Fruit fly (Drosophila melanogaster) whole organism, embryonic: ENCODE measurements around the gene Stat92E.

Experiments used
- Atf-2 ChIP-seq: fragments of 200-800 bp; sonication (Bioruptor generic); optimal IDR thresholded peaks from 2 replicates; lab custom pipeline; 2016; ENCODE audit warnings: missing biosample characterization, missing genetic modification characterization
- BEAF-32 ChIP-seq: fragments of 200-800 bp; sonication (Bioruptor generic); optimal IDR thresholded peaks from 3 replicates; lab custom pipeline; 2017; ENCODE audit warnings: missing biosample characterization, missing genetic modification characterization, mild to moderate bottlenecking, moderate library complexity, missing genetic modification reagents
- Bdp1 ChIP-seq: fragments of 200-800 bp; sonication (Bioruptor generic); optimal IDR thresholded peaks from 3 replicates; lab custom pipeline; 2016; ENCODE audit warnings: missing biosample characterization, missing genetic modification characterization
- Bgb ChIP-seq: fragments of 200-800 bp; sonication (Bioruptor generic); IDR thresholded peaks from 2 replicates; pipeline ENCODE4 v1.3.6; 2022; ENCODE audit warnings: missing biosample characterization, missing genetic modification characterization; ENCODE audit not compliant: partially characterized antibody
- BtbVII ChIP-seq: fragments of 200-800 bp; sonication (Bioruptor generic); optimal IDR thresholded peaks from 3 replicates; lab custom pipeline; 2017; ENCODE audit warnings: missing biosample characterization, mild to moderate bottlenecking, missing genetic modification characterization
- CG10565 ChIP-seq: fragments of 200-800 bp; sonication (Bioruptor generic); optimal IDR thresholded peaks from 3 replicates; lab custom pipeline; 2016; ENCODE audit warnings: missing biosample characterization, mild to moderate bottlenecking, missing genetic modification characterization
- CG11696 ChIP-seq: fragments of 200-800 bp; sonication (Bioruptor generic); IDR thresholded peaks from 2 replicates; pipeline ENCODE4 v1.3.6; 2022; ENCODE audit warnings: missing biosample characterization, missing genetic modification characterization
- CG12391 ChIP-seq: fragments of 200-800 bp; sonication (Bioruptor generic); optimal IDR thresholded peaks from 3 replicates; lab custom pipeline; 2018; ENCODE audit warnings: missing biosample characterization, mild to moderate bottlenecking, missing genetic modification characterization, moderate library complexity
- CG13123 ChIP-seq: fragments of 200-800 bp; sonication (Bioruptor generic); optimal IDR thresholded peaks from 2 replicates; lab custom pipeline; 2016; ENCODE audit warnings: missing biosample characterization, missing genetic modification characterization
- CG15073 ChIP-seq: fragments of 200-800 bp; sonication (Bioruptor generic); optimal IDR thresholded peaks from 2 replicates; lab custom pipeline; 2016; ENCODE audit warnings: missing biosample characterization, missing genetic modification characterization
- CG15269 ChIP-seq: fragments of 200-800 bp; sonication (Bioruptor generic); optimal IDR thresholded peaks from 2 replicates; lab custom pipeline; 2018; ENCODE audit warnings: missing biosample characterization, mild to moderate bottlenecking, missing genetic modification characterization, moderate library complexity
- CG1603 ChIP-seq: fragments of 200-800 bp; sonication (Bioruptor generic); optimal IDR thresholded peaks from 2 replicates; lab custom pipeline; 2019; ENCODE audit warnings: missing biosample characterization, mild to moderate bottlenecking, missing genetic modification characterization, moderate library complexity
- CG18599 ChIP-seq: fragments of 200-800 bp; sonication (Bioruptor generic); optimal IDR thresholded peaks from 3 replicates; lab custom pipeline; 2017; ENCODE audit warnings: missing biosample characterization, missing genetic modification characterization, mild to moderate bottlenecking, moderate library complexity, missing genetic modification reagents
- CG2129 ChIP-seq: fragments of 200-800 bp; sonication (Bioruptor generic); IDR thresholded peaks from 2 replicates; pipeline ENCODE4 v1.3.6; 2022; ENCODE audit warnings: missing biosample characterization, missing genetic modification characterization; ENCODE audit not compliant: partially characterized antibody
- CG2712 ChIP-seq: fragments of 200-800 bp; optimal IDR thresholded peaks from 3 replicates; lab custom pipeline; 2019; ENCODE audit warnings: missing biosample characterization, mild to moderate bottlenecking, missing genetic modification characterization, moderate library complexity
- CG31388 ChIP-seq: fragments of 200-800 bp; sonication (Bioruptor generic); optimal IDR thresholded peaks from 2 replicates; lab custom pipeline; 2016; ENCODE audit warnings: missing biosample characterization, missing genetic modification characterization
- CG3847 ChIP-seq: fragments of 200-800 bp; sonication (Bioruptor generic); IDR thresholded peaks from 2 replicates; pipeline ENCODE4 v1.3.6; 2022; ENCODE audit warnings: missing biosample characterization, missing genetic modification characterization
- CG6683 ChIP-seq: fragments of 200-800 bp; sonication (Bioruptor generic); optimal IDR thresholded peaks from 2 replicates; lab custom pipeline; 2017; ENCODE audit warnings: missing biosample characterization, mild to moderate bottlenecking, missing genetic modification characterization, missing genetic modification reagents
- CG7839 ChIP-seq: fragments of 200-800 bp; sonication (Bioruptor generic); optimal IDR thresholded peaks from 3 replicates; lab custom pipeline; 2018; ENCODE audit warnings: missing biosample characterization, mild to moderate bottlenecking, missing genetic modification characterization, moderate library complexity
- CG9437 ChIP-seq: fragments of 200-800 bp; sonication (Bioruptor generic); optimal IDR thresholded peaks from 2 replicates; lab custom pipeline; 2018; ENCODE audit warnings: missing biosample characterization, mild to moderate bottlenecking, missing genetic modification characterization
- D ChIP-seq, 2 experiments: fragments of 200-800 bp in 1 of 2; fragments of >200 bp in 1 of 2; sonication (Bioruptor generic) in 1 of 2; optimal IDR thresholded peaks; 2 replicates in 1 of 2; 3 replicates in 1 of 2; lab custom pipeline; 2017; ENCODE audit warnings: mild to moderate bottlenecking in 1 of 2, missing biosample characterization in 1 of 2, missing genetic modification characterization in 1 of 2, missing genetic modification reagents in 1 of 2
- Dp ChIP-seq: fragments of 200-800 bp; sonication (Bioruptor generic); optimal IDR thresholded peaks from 2 replicates; lab custom pipeline; 2018; ENCODE audit warnings: missing biosample characterization, mild to moderate bottlenecking, missing genetic modification characterization, moderate library complexity
- E2f2 ChIP-seq: fragments of 200-800 bp; sonication (Bioruptor generic); IDR thresholded peaks from 2 replicates; pipeline ENCODE4 v1.3.6; 2022; ENCODE audit warnings: missing biosample characterization, missing genetic modification characterization
- Ets97D ChIP-seq: fragments of 200-800 bp; sonication (Bioruptor generic); optimal IDR thresholded peaks from 3 replicates; lab custom pipeline; 2016; ENCODE audit warnings: missing biosample characterization, missing genetic modification characterization
- Fer3 ChIP-seq: fragments of 200-800 bp; sonication (Bioruptor generic); optimal IDR thresholded peaks from 2 replicates; lab custom pipeline; 2018; ENCODE audit warnings: missing biosample characterization, mild to moderate bottlenecking, missing genetic modification characterization, moderate library complexity
- HLH3B ChIP-seq: fragments of 200-800 bp; sonication (Bioruptor generic); IDR thresholded peaks from 2 replicates; pipeline ENCODE4 v1.3.6; 2022; ENCODE audit warnings: missing biosample characterization, missing genetic modification characterization
- Hr3 ChIP-seq: fragments of 200-800 bp; sonication (Bioruptor generic); optimal IDR thresholded peaks from 3 replicates; lab custom pipeline; 2016; ENCODE audit warnings: missing biosample characterization, missing genetic modification characterization
- Pdp1 ChIP-seq, 2 experiments: fragments of 200-800 bp; sonication (Bioruptor generic); optimal IDR thresholded peaks; 3 replicates each; lab custom pipeline; 2016; ENCODE audit warnings: missing biosample characterization in 2 of 2, missing genetic modification characterization in 2 of 2, mild to moderate bottlenecking in 1 of 2, moderate library complexity in 1 of 2
- Side ChIP-seq: fragments of 200-800 bp; sonication (Bioruptor generic); optimal IDR thresholded peaks from 2 replicates; lab custom pipeline; 2016; ENCODE audit warnings: missing biosample characterization, missing genetic modification characterization
- Sry-δ ChIP-seq: fragments of 200-800 bp; sonication (Bioruptor generic); optimal IDR thresholded peaks from 2 replicates; lab custom pipeline; 2016; ENCODE audit warnings: missing biosample characterization, missing genetic modification characterization
- ab ChIP-seq: fragments of 200-800 bp; sonication (Bioruptor generic); optimal IDR thresholded peaks from 2 replicates; lab custom pipeline; 2016; ENCODE audit warnings: missing biosample characterization, missing genetic modification characterization
- bsh ChIP-seq, 2 experiments: fragments of 200-800 bp; sonication (Bioruptor generic); optimal IDR thresholded peaks; 2 replicates each; lab custom pipeline; 2017 to 2018; ENCODE audit warnings: mild to moderate bottlenecking in 2 of 2, missing biosample characterization in 2 of 2, missing genetic modification characterization in 2 of 2, moderate library complexity in 1 of 2
- cg ChIP-seq: fragments of 200-800 bp; sonication (Bioruptor generic); optimal IDR thresholded peaks from 3 replicates; lab custom pipeline; 2019; ENCODE audit warnings: missing biosample characterization, mild to moderate bottlenecking, missing genetic modification characterization, moderate library complexity
- chm ChIP-seq: fragments of 200-800 bp; sonication (Bioruptor generic); IDR thresholded peaks from 2 replicates; pipeline ENCODE4 v1.3.6; 2022; ENCODE audit warnings: missing biosample characterization, missing genetic modification characterization
- fd102C ChIP-seq: fragments of 200-800 bp; sonication (Bioruptor generic); optimal IDR thresholded peaks from 2 replicates; lab custom pipeline; 2018; ENCODE audit warnings: missing biosample characterization, mild to moderate bottlenecking, missing genetic modification characterization, moderate library complexity
- gfzf ChIP-seq: fragments of 200-800 bp; sonication (Bioruptor generic); optimal IDR thresholded peaks from 2 replicates; lab custom pipeline; 2016; ENCODE audit warnings: missing biosample characterization, mild to moderate bottlenecking, missing genetic modification characterization, moderate library complexity
- grn ChIP-seq: fragments of 200-800 bp; sonication (Bioruptor generic); optimal IDR thresholded peaks from 3 replicates; lab custom pipeline; 2017; ENCODE audit warnings: missing biosample characterization, missing genetic modification characterization
- gro ChIP-seq: fragments of 200-800 bp; sonication (Bioruptor generic); optimal IDR thresholded peaks from 2 replicates; lab custom pipeline; 2016; ENCODE audit warnings: missing biosample characterization, missing genetic modification characterization
- ken ChIP-seq: fragments of 200-800 bp; sonication (Bioruptor generic); IDR thresholded peaks from 3 replicates; pipeline ENCODE4 v1.3.6; 2022; ENCODE audit warnings: missing biosample characterization, missing genetic modification characterization
- org-1 ChIP-seq: fragments of 200-800 bp; sonication (Bioruptor generic); optimal IDR thresholded peaks from 2 replicates; lab custom pipeline; 2017; ENCODE audit warnings: missing biosample characterization, missing genetic modification characterization
- pho ChIP-seq: fragments of 200-800 bp; sonication (Bioruptor generic); optimal IDR thresholded peaks from 2 replicates; lab custom pipeline; 2016; ENCODE audit warnings: missing biosample characterization, missing genetic modification characterization
- pita ChIP-seq: fragments of 200-800 bp; sonication (Bioruptor generic); optimal IDR thresholded peaks from 2 replicates; lab custom pipeline; 2017; ENCODE audit warnings: missing biosample characterization, mild to moderate bottlenecking, missing genetic modification characterization
- seq ChIP-seq: fragments of 200-800 bp; sonication (Bioruptor generic); IDR thresholded peaks from 2 replicates; pipeline ENCODE4 v1.3.6; 2022; ENCODE audit warnings: missing biosample characterization, missing genetic modification characterization
- slp2 ChIP-seq: fragments of 200-800 bp; sonication (Bioruptor generic); optimal IDR thresholded peaks from 2 replicates; lab custom pipeline; 2016; ENCODE audit warnings: missing biosample characterization, missing genetic modification characterization
- stwl ChIP-seq: fragments of 200-800 bp; sonication (Bioruptor generic); optimal IDR thresholded peaks from 3 replicates; lab custom pipeline; 2018; ENCODE audit warnings: missing biosample characterization, mild to moderate bottlenecking, missing genetic modification characterization, moderate library complexity
- twi ChIP-seq: fragments of 200-800 bp; optimal IDR thresholded peaks from 2 replicates; lab custom pipeline; 2019; ENCODE audit warnings: missing biosample characterization, mild to moderate bottlenecking, missing genetic modification characterization, moderate library complexity

Stat92E gene

DNA sequence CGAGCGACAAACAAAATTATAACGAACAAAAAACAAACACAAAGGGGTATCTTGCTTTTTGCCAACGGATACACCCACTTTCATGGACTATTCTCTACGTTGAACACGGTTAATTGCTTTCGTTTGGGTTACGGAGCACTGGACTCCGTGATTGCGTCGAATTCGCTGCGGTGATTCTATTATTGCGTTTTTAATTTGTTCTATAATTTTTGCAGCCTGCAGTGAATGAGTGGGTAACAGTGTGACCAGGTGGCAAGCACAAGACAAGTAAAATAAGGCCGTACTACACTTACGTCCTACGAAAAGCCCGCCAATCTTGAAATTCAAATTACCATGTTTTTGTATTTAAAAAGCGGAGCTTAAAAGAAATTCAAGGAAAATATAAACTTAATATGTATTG, 33.5 kb upstream of the Stat92E start, which contains the start of gene CG16953 (continued):
- TF ChIP-seq HLH3B (GFP tag; lab: Robert Waterston, UW) (no peak), Sry-δ (GFP tag; lab: Kevin White, UChicago) (peak; percentile 21), Ets97D (GFP tag; lab: Kevin White, UChicago) (peak; percentile 38), Pdp1 (GFP tag; optimal IDR thresholded peaks at IDR 0.05; lab: Kevin White, UChicago) (peak in 1 of 2 experiments; percentile 75), Dp (GFP tag; lab: Kevin White, UChicago) (peak; percentile 87), stwl (tag; lab: Kevin White, UChicago) (peak; percentile 46), CG9437 (peak; percentile 25), gfzf (GFP tag; lab: Kevin White, UChicago) (peak; percentile 84), BEAF-32 (GFP tag; lab: Kevin White, UChicago) (peak; percentile 21), cg (GFP tag; lab: Kevin White, UChicago) (peak; percentile 2)

DNA sequence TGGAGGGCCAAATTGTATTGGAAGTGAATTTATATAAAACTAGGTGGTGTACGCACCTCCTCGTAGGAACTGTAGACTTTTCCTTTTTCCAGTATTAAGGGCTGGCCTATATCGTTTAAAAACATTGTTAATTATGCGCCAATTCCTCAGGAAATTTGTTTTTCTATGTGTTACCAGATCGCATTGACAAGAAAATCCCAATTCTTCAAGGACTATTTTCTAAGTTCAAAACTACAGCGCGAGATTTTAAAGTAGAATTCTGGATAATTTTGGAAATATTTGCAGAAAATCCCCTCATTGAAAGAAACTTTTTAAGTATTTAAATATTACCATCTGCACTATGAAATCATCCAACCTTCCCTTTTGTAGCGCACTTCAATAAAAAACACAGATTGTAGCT, 29.3 kb upstream of the Stat92E start, which contains the start of gene CG34008:
Gene CG34008 (minus strand): TSS at position 147 of the 400 bp plus-strand sequence.
- TF ChIP-seq Bgb (no peak), Side (GFP tag; lab: Kevin White, UChicago) (no peak), chm (no peak), CG6683 (GFP tag; lab: Kevin White, UChicago) (no peak), CG2712 (tag; lab: Kevin White, UChicago) (no peak), grn (no peak), Bdp1 (GFP tag; lab: Kevin White, UChicago) (no peak), twi (tag; lab: Kevin White, UChicago) (no peak), CG1603 (tag; lab: Kevin White, UChicago) (no peak), gfzf (GFP tag; lab: Kevin White, UChicago) (peak; percentile 58), BtbVII (no peak), CG31388 (GFP tag; lab: Kevin White, UChicago) (no peak), E2f2 (GFP tag; lab: Robert Waterston, UW) (peak; percentile 67; the same call in 1 of the 2 replicates), Dp (GFP tag; lab: Kevin White, UChicago) (peak; percentile 54), ken (GFP tag; lab: Robert Waterston, UW) (no peak), Atf-2 (GFP tag; lab: Kevin White, UChicago) (no peak)

DNA sequence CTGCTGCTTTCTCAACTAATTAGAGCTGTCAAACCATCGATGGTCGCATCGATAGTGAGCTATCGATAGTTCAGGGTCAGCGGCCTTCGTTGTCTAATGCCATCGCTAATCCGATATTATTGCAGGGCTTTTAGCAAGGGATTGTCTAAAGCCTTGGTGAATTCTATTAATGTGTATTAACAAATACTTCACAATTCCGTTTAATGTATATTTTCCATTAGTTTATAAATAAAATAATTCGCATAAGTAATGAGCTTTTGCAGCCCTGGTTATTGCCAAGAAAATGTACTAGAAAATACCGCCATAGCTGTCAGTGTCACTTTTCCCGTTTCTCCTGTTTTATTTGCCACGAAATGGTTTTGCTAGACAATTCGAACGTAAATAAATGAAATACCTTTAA, 27.7 kb upstream of the Stat92E start, which contains the start of the genes EloB and Srp14:
Gene EloB (minus strand): TSS at position 35 of the 400 bp plus-strand sequence.
Gene Srp14 (plus strand): TSS at position 300 of the 400 bp plus-strand sequence.
- TF ChIP-seq slp2 (GFP tag; lab: Kevin White, UChicago) (peak; percentile 70), CG2129 (peak; percentile 95), CG12391 (tag; lab: Kevin White, UChicago) (peak; percentile 92), ab (GFP tag; lab: Kevin White, UChicago) (no peak), CG15269 (tag; lab: Kevin White, UChicago) (no peak), bsh (GFP tag; optimal IDR thresholded peaks at IDR 0.05; lab: Kevin White, UChicago) (peak in 1 of 2 experiments; percentile 82), pho (GFP tag; lab: Kevin White, UChicago) (peak; percentile 84), Hr3 (peak; percentile 78), CG10565 (GFP tag; lab: Kevin White, UChicago) (no peak), CG31388 (GFP tag; lab: Kevin White, UChicago) (peak; percentile 46), CG7839 (tag; lab: Kevin White, UChicago) (peak; percentile 77), org-1 (GFP tag; lab: Kevin White, UChicago) (peak; percentile 1), seq (GFP tag; lab: Robert Waterston, UW) (peak; percentile 74), pita (GFP tag; lab: Kevin White, UChicago) (no peak), D (optimal IDR thresholded peaks at IDR 0.05; lab: Kevin White, UChicago) (no peak), D (GFP tag; optimal IDR thresholded peaks at IDR 0.05; lab: Kevin White, UChicago) (peak; percentile 24), CG13123 (GFP tag; lab: Kevin White, UChicago) (peak; percentile 59), CG15073 (GFP tag; lab: Kevin White, UChicago) (no peak), stwl (tag; lab: Kevin White, UChicago) (peak; percentile 83), gro (GFP tag; lab: Kevin White, UChicago) (peak; percentile 87), CG18599 (no peak), CG3847 (peak; percentile 87), cg (GFP tag; lab: Kevin White, UChicago) (no peak), Fer3 (peak; percentile 84), fd102C (no peak), CG11696 (GFP tag; lab: Robert Waterston, UW) (no peak)
